Fruit fly (Drosophila melanogaster): ENCODE results near the gene gl.

DNA sequence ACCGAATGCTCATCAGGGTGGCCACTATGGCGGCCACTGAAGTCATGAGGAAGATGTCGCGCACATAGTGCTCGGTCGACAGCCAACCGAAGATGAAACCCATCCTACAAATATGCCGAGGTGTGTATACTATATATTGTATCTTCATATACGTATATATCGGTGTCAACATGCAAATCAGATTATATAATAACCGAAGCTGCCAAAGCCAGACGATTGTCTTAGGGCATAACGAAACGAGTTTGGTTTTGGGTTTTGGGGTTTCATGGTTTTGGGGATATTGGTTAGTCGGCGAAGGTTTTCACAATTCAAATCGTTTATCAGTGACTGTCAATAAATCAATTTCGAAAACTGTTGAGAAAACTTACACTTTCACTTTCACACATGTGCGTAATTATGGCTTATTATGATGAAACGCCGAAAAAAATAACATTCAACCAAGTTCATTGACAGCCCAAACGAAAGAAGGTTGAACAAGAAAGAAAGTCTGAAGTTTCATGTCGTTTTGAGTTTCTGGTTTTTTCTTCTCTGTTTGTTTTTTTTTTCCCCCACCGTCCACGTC is 7.8 kb upstream of the gl start:
- TF ChIP-seq ttk (optimal IDR thresholded peaks at IDR 0.05) (no peak), Sin3A (optimal IDR thresholded peaks at IDR 0.05) (no peak), psq (optimal IDR thresholded peaks at IDR 0.05) (no peak)

Data from Kc167 (cell line).